Fruit fly (Drosophila melanogaster): ENCODE measurements around the gene Cyt-b5-r.

dm6 chr2L:16793970-16794369 is 3.4 kb upstream of the Cyt-b5-r start, which contains the start of gene Ugt37C2:
- no peak for TF ChIP-seq h (optimal IDR thresholded peaks at IDR 0.05)
- TF ChIP-seq psq (optimal IDR thresholded peaks at IDR 0.05): no peak
- no peak for TF ChIP-seq ttk (optimal IDR thresholded peaks at IDR 0.05)
- no peak for TF ChIP-seq Myc (optimal IDR thresholded peaks at IDR 0.05)
- no peak for TF ChIP-seq Sin3A (optimal IDR thresholded peaks at IDR 0.05)

Data from Kc167 (cell line).